Fruit fly (Drosophila melanogaster) whole organism, embryonic: ENCODE results near the gene Sema5c.

ENCODE experiments used
- Bteb2 ChIP-seq: fragments of 200-800 bp; sonication (Bioruptor generic); optimal IDR thresholded peaks from 2 replicates; lab custom pipeline; 2016; ENCODE audit warnings: missing biosample characterization, missing genetic modification characterization
- CG12942 ChIP-seq: fragments of 200-800 bp; sonication (Bioruptor generic); optimal IDR thresholded peaks from 3 replicates; lab custom pipeline; 2016; ENCODE audit warnings: missing biosample characterization, missing genetic modification characterization
- CG15269 ChIP-seq: fragments of 200-800 bp; sonication (Bioruptor generic); optimal IDR thresholded peaks from 2 replicates; lab custom pipeline; 2018; ENCODE audit warnings: missing biosample characterization, mild to moderate bottlenecking, missing genetic modification characterization, moderate library complexity
- CG16779 ChIP-seq: fragments of 200-800 bp; sonication (Bioruptor generic); IDR thresholded peaks from 2 replicates; pipeline ENCODE4 v1.3.6; 2022; ENCODE audit warnings: missing biosample characterization, missing genetic modification characterization
- CG18599 ChIP-seq: fragments of 200-800 bp; sonication (Bioruptor generic); optimal IDR thresholded peaks from 3 replicates; lab custom pipeline; 2017; ENCODE audit warnings: missing biosample characterization, missing genetic modification characterization, mild to moderate bottlenecking, moderate library complexity, missing genetic modification reagents
- CG8290 ChIP-seq, 3 experiments: fragments of 200-800 bp; sonication (Bioruptor generic); optimal IDR thresholded peaks; 2 replicates each; lab custom pipeline; 2016 to 2019; ENCODE audit warnings: missing biosample characterization in 3 of 3, missing genetic modification characterization in 3 of 3, mild to moderate bottlenecking in 2 of 3, moderate library complexity in 1 of 3
- CG8478 ChIP-seq: fragments of >200 bp; optimal IDR thresholded peaks from 2 replicates; lab custom pipeline; 2018
- Doc2 ChIP-seq: fragments of 200-800 bp; sonication (Bioruptor generic); IDR thresholded peaks from 2 replicates; pipeline ENCODE4 v1.3.6; 2022; ENCODE audit warnings: missing biosample characterization, missing genetic modification characterization
- Lpt ChIP-seq: fragments of >200 bp; optimal IDR thresholded peaks from 2 replicates; lab custom pipeline; 2018; ENCODE audit warnings: missing biosample characterization, missing genetic modification characterization
- Sin3A ChIP-seq: fragments of >200 bp; optimal IDR thresholded peaks from 2 replicates; lab custom pipeline; 2018
- Usf ChIP-seq: fragments of 200-800 bp; sonication (Bioruptor generic); optimal IDR thresholded peaks from 2 replicates; lab custom pipeline; 2017; ENCODE audit warnings: missing genotype, missing biosample characterization, missing genetic modification characterization
- knrl ChIP-seq: fragments of 200-800 bp; sonication (Bioruptor generic); IDR thresholded peaks from 3 replicates; pipeline ENCODE4 v1.3.6; 2022; ENCODE audit warnings: missing biosample characterization, missing genetic modification characterization; ENCODE audit not compliant: partially characterized antibody
- zen2 ChIP-seq: fragments of 200-800 bp; sonication (Bioruptor generic); IDR thresholded peaks from 3 replicates; pipeline ENCODE4 v1.3.6; 2022; ENCODE audit warnings: missing biosample characterization, missing genetic modification characterization; ENCODE audit not compliant: partially characterized antibody

DNA sequence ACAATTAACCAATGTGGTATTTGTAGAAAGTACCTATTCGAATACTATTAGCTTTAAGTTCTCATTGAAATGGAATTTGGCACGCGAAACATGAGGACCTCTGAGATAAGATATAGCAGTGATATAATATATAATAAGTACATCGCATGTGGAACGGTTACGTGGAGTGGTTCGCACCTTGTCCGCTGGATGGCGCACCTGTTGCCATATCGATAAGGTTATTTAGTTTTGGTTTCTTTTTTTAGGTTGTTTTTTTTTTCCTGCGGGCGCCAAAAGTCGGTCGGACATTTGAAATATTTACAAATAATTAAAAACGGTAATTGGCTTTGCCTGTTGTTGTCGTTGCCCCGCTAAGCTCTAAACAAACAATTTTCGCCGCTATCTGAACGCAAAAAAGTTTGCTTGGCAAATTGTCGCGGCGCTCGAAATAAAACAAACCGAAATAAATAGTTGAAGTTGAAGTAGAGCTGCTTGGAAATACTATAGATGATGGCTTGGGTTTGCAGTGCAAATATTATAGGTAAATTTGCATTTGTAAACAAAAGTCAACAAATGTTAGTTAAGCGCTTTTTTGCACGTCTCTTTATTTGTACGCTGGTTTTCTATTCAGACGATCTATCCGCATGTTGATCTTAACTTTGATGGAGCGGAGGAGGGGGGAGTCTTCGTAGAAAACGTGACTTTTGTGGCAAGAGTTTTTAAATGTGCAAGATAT is 31.9 kb downstream of the Sema5c start:
- no peak for TF ChIP-seq CG8478 (lab: Kevin White, UChicago)
- no peak for TF ChIP-seq Sin3A (lab: Kevin White, UChicago)
- TF ChIP-seq Lpt, result no peak
- no peak for TF ChIP-seq CG18599 (GFP tag; lab: Kevin White, UChicago)
- TF ChIP-seq CG8290 (GFP tag; optimal IDR thresholded peaks at IDR 0.05; lab: Kevin White, UChicago), result no peak
- TF ChIP-seq CG8290 (tag; optimal IDR thresholded peaks at IDR 0.05; lab: Kevin White, UChicago), result no peak
- TF ChIP-seq knrl (GFP tag; lab: Robert Waterston, UW), result no peak
- no peak for TF ChIP-seq CG15269 (tag; lab: Kevin White, UChicago)
- TF ChIP-seq Bteb2 (GFP tag; lab: Kevin White, UChicago), result no peak
- TF ChIP-seq Usf (GFP tag; lab: Kevin White, UChicago), result no peak
- TF ChIP-seq CG12942 (GFP tag; lab: Kevin White, UChicago), result no peak
- TF ChIP-seq zen2 (GFP tag; lab: Robert Waterston, UW), result no peak
- TF ChIP-seq CG16779 (GFP tag; lab: Robert Waterston, UW), result no peak
- no peak for TF ChIP-seq Doc2 (GFP tag; lab: Robert Waterston, UW)
